Fruit fly (Drosophila melanogaster): ENCODE measurements around the gene Nepl9.

DNA sequence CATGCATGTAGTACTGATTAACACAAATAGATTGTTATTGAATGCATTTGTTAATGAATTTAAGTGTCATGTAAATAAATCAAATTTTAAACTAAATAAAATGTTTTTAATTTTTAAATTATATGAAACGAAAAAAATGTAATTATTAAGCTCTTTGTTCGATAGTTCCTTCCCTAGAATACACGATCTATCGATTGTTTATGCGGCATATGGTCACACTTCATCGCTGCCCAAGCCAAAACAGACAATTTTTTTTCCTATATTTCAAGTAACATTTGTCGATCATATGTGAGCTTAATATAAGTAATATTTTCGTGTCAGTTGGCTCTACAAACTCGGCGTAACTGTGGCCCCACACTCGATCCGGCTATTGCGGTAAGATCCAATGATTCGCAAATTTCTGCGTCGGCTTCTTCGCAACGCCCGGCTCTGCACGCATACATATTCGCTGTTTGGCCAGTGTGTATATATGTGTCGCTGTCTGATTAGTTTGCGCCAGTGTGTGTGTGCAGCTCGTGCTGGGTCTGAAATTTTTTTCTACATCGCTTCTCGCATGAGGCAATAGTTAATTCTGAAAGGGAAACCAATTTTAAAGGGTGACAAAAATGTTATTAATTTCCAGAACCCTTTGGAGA, 10.1 kb downstream of the Nepl9 start, which contains the start of gene AspRS-m:
- TF ChIP-seq CG6854 (GFP tag; optimal IDR thresholded peaks at IDR 0.05) (no peak), Hr4 (GFP tag; optimal IDR thresholded peaks at IDR 0.05) (no peak)
